Worm (Caenorhabditis elegans): Measurements from ENCODE around the gene F53F4.7.

- no peak for TF ChIP-seq unc-39 (tag; optimal IDR thresholded peaks at IDR 0.05)
- no peak for TF ChIP-seq ztf-4 (tag; optimal IDR thresholded peaks at IDR 0.05)
- TF ChIP-seq tbx-2 (tag; optimal IDR thresholded peaks at IDR 0.05) = peak; percentile 24
- TF ChIP-seq ama-1 (optimal IDR thresholded peaks at IDR 0.05) = peak; percentile 95
- TF ChIP-seq egl-27 (tag; optimal IDR thresholded peaks at IDR 0.05) = peak; percentile 25
- TF ChIP-seq ceh-82 (tag; optimal IDR thresholded peaks at IDR 0.05) = no peak
- no peak for TF ChIP-seq fkh-10 (GFP tag; optimal IDR thresholded peaks at IDR 0.05)
These were observed 42.8 kb upstream of the F53F4.7 start for ce11 chrV:13656346-13657254.

Data from whole organism, L3 larva.